Fruit fly (Drosophila melanogaster) whole organism, embryonic: ENCODE data around the gene sosie.

Source experiments
- B-H1 ChIP-seq: fragments of 200-800 bp; sonication (Bioruptor generic); IDR thresholded peaks from 3 replicates; pipeline ENCODE4 v1.3.6; 2022; ENCODE audit warnings: missing biosample characterization, missing genetic modification characterization
- Bteb2 ChIP-seq: fragments of 200-800 bp; sonication (Bioruptor generic); optimal IDR thresholded peaks from 2 replicates; lab custom pipeline; 2016; ENCODE audit warnings: missing biosample characterization, missing genetic modification characterization
- CG10274 ChIP-seq: fragments of 200-800 bp; sonication (Bioruptor generic); optimal IDR thresholded peaks from 3 replicates; lab custom pipeline; 2017; ENCODE audit warnings: missing biosample characterization, mild to moderate bottlenecking, missing genetic modification characterization
- CG10431 ChIP-seq: fragments of 200-800 bp; sonication (Bioruptor generic); optimal IDR thresholded peaks from 3 replicates; lab custom pipeline; 2018; ENCODE audit warnings: missing biosample characterization, mild to moderate bottlenecking, missing genetic modification characterization
- CG11695 ChIP-seq: fragments of 200-800 bp; sonication (Bioruptor generic); IDR thresholded peaks from 3 replicates; pipeline ENCODE4 v1.3.6; 2022; ENCODE audit warnings: missing biosample characterization, missing genetic modification characterization
- CG13296 ChIP-seq: fragments of 200-800 bp; sonication (Bioruptor generic); optimal IDR thresholded peaks from 3 replicates; lab custom pipeline; 2018; ENCODE audit warnings: missing biosample characterization, mild to moderate bottlenecking, missing genetic modification characterization
- CG14014 ChIP-seq: fragments of 200-800 bp; sonication (Bioruptor generic); IDR thresholded peaks from 2 replicates; pipeline ENCODE4 v1.3.6; 2022; ENCODE audit warnings: missing biosample characterization, missing genetic modification characterization
- CG15011 ChIP-seq: fragments of 200-800 bp; sonication (Bioruptor generic); optimal IDR thresholded peaks from 3 replicates; lab custom pipeline; 2018; ENCODE audit warnings: missing biosample characterization, mild to moderate bottlenecking, missing genetic modification characterization
- CG1602 ChIP-seq: fragments of 200-800 bp; sonication (Bioruptor generic); optimal IDR thresholded peaks from 3 replicates; lab custom pipeline; 2016; ENCODE audit warnings: missing biosample characterization, missing genetic modification characterization
- CG1603 ChIP-seq: fragments of 200-800 bp; sonication (Bioruptor generic); optimal IDR thresholded peaks from 2 replicates; lab custom pipeline; 2019; ENCODE audit warnings: missing biosample characterization, mild to moderate bottlenecking, missing genetic modification characterization, moderate library complexity
- CG17612 ChIP-seq: fragments of 200-800 bp; sonication (Bioruptor generic); IDR thresholded peaks from 2 replicates; pipeline ENCODE4 v1.3.6; 2022; ENCODE audit warnings: missing biosample characterization, missing genetic modification characterization
- CG18262 ChIP-seq: fragments of 200-800 bp; optimal IDR thresholded peaks from 3 replicates; lab custom pipeline; 2019; ENCODE audit warnings: missing biosample characterization, mild to moderate bottlenecking, missing genetic modification characterization, moderate library complexity
- CG18619 ChIP-seq: fragments of 200-800 bp; sonication (Bioruptor generic); optimal IDR thresholded peaks from 3 replicates; lab custom pipeline; 2017; ENCODE audit warnings: missing biosample characterization, mild to moderate bottlenecking, missing genetic modification characterization
- CG30020 ChIP-seq: fragments of 200-800 bp; optimal IDR thresholded peaks from 2 replicates; lab custom pipeline; 2019; ENCODE audit warnings: missing biosample characterization, mild to moderate bottlenecking, missing genetic modification characterization, moderate library complexity
- CG3065 ChIP-seq: fragments of 200-800 bp; sonication (Bioruptor generic); optimal IDR thresholded peaks from 2 replicates; lab custom pipeline; 2016; ENCODE audit warnings: missing biosample characterization, missing genetic modification characterization
- CG5180 ChIP-seq: fragments of 200-800 bp; sonication (Bioruptor generic); optimal IDR thresholded peaks from 3 replicates; lab custom pipeline; 2017; ENCODE audit warnings: missing biosample characterization, missing genetic modification characterization, mild to moderate bottlenecking, moderate library complexity, missing genetic modification reagents
- CG5953 ChIP-seq: fragments of 200-800 bp; sonication (Bioruptor generic); IDR thresholded peaks from 2 replicates; pipeline ENCODE4 v1.3.6; 2022; ENCODE audit warnings: missing biosample characterization, missing genetic modification characterization
- CG6654 ChIP-seq: fragments of 200-800 bp; sonication (Bioruptor generic); optimal IDR thresholded peaks from 2 replicates; lab custom pipeline; 2017; ENCODE audit warnings: missing biosample characterization, mild to moderate bottlenecking, missing genetic modification characterization
- CG6791 ChIP-seq: fragments of 200-800 bp; sonication (Bioruptor generic); IDR thresholded peaks from 3 replicates; pipeline ENCODE4 v1.3.6; 2022; ENCODE audit warnings: missing biosample characterization, missing genetic modification characterization; ENCODE audit not compliant: partially characterized antibody
- CG9797 ChIP-seq: fragments of 200-800 bp; sonication (Bioruptor generic); optimal IDR thresholded peaks from 3 replicates; lab custom pipeline; 2018; ENCODE audit warnings: missing biosample characterization, mild to moderate bottlenecking, missing genetic modification characterization
- CTCF ChIP-seq: fragments of 200-800 bp; sonication (Bioruptor generic); optimal IDR thresholded peaks from 2 replicates; lab custom pipeline; 2017; ENCODE audit warnings: missing biosample characterization, mild to moderate bottlenecking, missing genetic modification characterization, moderate library complexity
- D ChIP-seq, 2 experiments: fragments of 200-800 bp in 1 of 2; fragments of >200 bp in 1 of 2; sonication (Bioruptor generic) in 1 of 2; optimal IDR thresholded peaks; 2 replicates in 1 of 2; 3 replicates in 1 of 2; lab custom pipeline; 2017; ENCODE audit warnings: mild to moderate bottlenecking in 1 of 2, missing biosample characterization in 1 of 2, missing genetic modification characterization in 1 of 2, missing genetic modification reagents in 1 of 2
- Ets97D ChIP-seq: fragments of 200-800 bp; sonication (Bioruptor generic); optimal IDR thresholded peaks from 3 replicates; lab custom pipeline; 2016; ENCODE audit warnings: missing biosample characterization, missing genetic modification characterization
- HLH4C ChIP-seq: fragments of 200-800 bp; sonication (Bioruptor generic); IDR thresholded peaks from 3 replicates; pipeline ENCODE4 v1.3.6; 2022; ENCODE audit warnings: missing biosample characterization, missing genetic modification characterization; ENCODE audit not compliant: partially characterized antibody
- Hsf ChIP-seq: fragments of 200-800 bp; sonication (Bioruptor generic); optimal IDR thresholded peaks from 3 replicates; lab custom pipeline; 2016; ENCODE audit warnings: missing biosample characterization, missing genetic modification characterization
- MBD-R2 ChIP-seq: fragments of 200-800 bp; sonication (Bioruptor generic); IDR thresholded peaks from 2 replicates; pipeline ENCODE4 v1.3.6; 2022; ENCODE audit warnings: missing biosample characterization, missing genetic modification characterization
- Nf-YC ChIP-seq: fragments of 200-800 bp; optimal IDR thresholded peaks from 3 replicates; lab custom pipeline; 2019; ENCODE audit warnings: missing biosample characterization, mild to moderate bottlenecking, missing genetic modification characterization, moderate library complexity
- Trl ChIP-seq, 3 experiments: fragments of >200 bp in 2 of 3; fragments of 200-800 bp in 1 of 3; sonication (Bioruptor generic) in 1 of 3; optimal IDR thresholded peaks; 2 replicates in 1 of 3; 3 replicates in 2 of 3; lab custom pipeline; 2016 to 2017; ENCODE audit warnings: missing biosample characterization in 1 of 3, missing genetic modification characterization in 1 of 3
- Usf ChIP-seq: fragments of 200-800 bp; sonication (Bioruptor generic); optimal IDR thresholded peaks from 2 replicates; lab custom pipeline; 2017; ENCODE audit warnings: missing genotype, missing biosample characterization, missing genetic modification characterization
- ab ChIP-seq: fragments of 200-800 bp; sonication (Bioruptor generic); optimal IDR thresholded peaks from 2 replicates; lab custom pipeline; 2016; ENCODE audit warnings: missing biosample characterization, missing genetic modification characterization
- amos ChIP-seq: fragments of 200-800 bp; sonication (Bioruptor generic); IDR thresholded peaks from 2 replicates; pipeline ENCODE4 v1.3.6; 2022; ENCODE audit warnings: missing biosample characterization, missing genetic modification characterization; ENCODE audit not compliant: partially characterized antibody
- bcd ChIP-seq: fragments of 200-800 bp; sonication (Bioruptor generic); optimal IDR thresholded peaks from 2 replicates; lab custom pipeline; 2017; ENCODE audit warnings: missing biosample characterization, mild to moderate bottlenecking, missing genetic modification characterization
- chm ChIP-seq: fragments of 200-800 bp; sonication (Bioruptor generic); IDR thresholded peaks from 2 replicates; pipeline ENCODE4 v1.3.6; 2022; ENCODE audit warnings: missing biosample characterization, missing genetic modification characterization
- cwo ChIP-seq: fragments of 200-800 bp; sonication (Bioruptor generic); optimal IDR thresholded peaks from 3 replicates; lab custom pipeline; 2017; ENCODE audit warnings: missing biosample characterization, missing genetic modification characterization, mild to moderate bottlenecking, moderate library complexity, missing genetic modification reagents
- dati ChIP-seq: fragments of 200-800 bp; sonication (Bioruptor generic); IDR thresholded peaks from 2 replicates; pipeline ENCODE4 v1.3.6; 2022; ENCODE audit warnings: missing biosample characterization, missing genetic modification characterization
- disco-r ChIP-seq: fragments of 200-800 bp; sonication (Bioruptor generic); optimal IDR thresholded peaks from 2 replicates; lab custom pipeline; 2016; ENCODE audit warnings: missing biosample characterization, missing genetic modification characterization
- esg ChIP-seq: fragments of 200-800 bp; sonication (Bioruptor generic); conservative IDR thresholded peaks from 2 replicates; pipeline ENCODE4 v1.3.6; 2022; ENCODE audit warnings: missing biosample characterization, missing genetic modification characterization
- gsb-n ChIP-seq: fragments of 200-800 bp; sonication (Bioruptor generic); optimal IDR thresholded peaks from 3 replicates; lab custom pipeline; 2018; ENCODE audit warnings: missing biosample characterization, mild to moderate bottlenecking, missing genetic modification characterization
- lab ChIP-seq: fragments of 200-800 bp; sonication (Bioruptor generic); optimal IDR thresholded peaks from 3 replicates; lab custom pipeline; 2017; ENCODE audit warnings: missing biosample characterization, missing genetic modification characterization, mild to moderate bottlenecking, moderate library complexity, missing genetic modification reagents
- odd ChIP-seq: fragments of 200-800 bp; sonication (Bioruptor generic); optimal IDR thresholded peaks from 2 replicates; lab custom pipeline; 2017; ENCODE audit warnings: missing biosample characterization, mild to moderate bottlenecking, missing genetic modification characterization
- row ChIP-seq: fragments of 200-800 bp; sonication (Bioruptor generic); IDR thresholded peaks from 3 replicates; pipeline ENCODE4 v1.3.6; 2022; ENCODE audit warnings: missing biosample characterization, missing genetic modification characterization
- tgo ChIP-seq: fragments of 200-800 bp; sonication (Bioruptor generic); IDR thresholded peaks from 3 replicates; pipeline ENCODE4 v1.3.6; 2022; ENCODE audit warnings: missing biosample characterization, missing genetic modification characterization
- tin ChIP-seq: fragments of 200-800 bp; sonication (Bioruptor generic); optimal IDR thresholded peaks from 3 replicates; lab custom pipeline; 2016; ENCODE audit warnings: missing biosample characterization, missing genetic modification characterization
- tio ChIP-seq: fragments of 200-800 bp; sonication (Bioruptor generic); optimal IDR thresholded peaks from 2 replicates; lab custom pipeline; 2017; ENCODE audit warnings: missing biosample characterization, missing genetic modification characterization, inconsistent platforms
- usp ChIP-seq: fragments of >200 bp; optimal IDR thresholded peaks from 2 replicates; lab custom pipeline; 2017; ENCODE audit warnings: missing biosample characterization, missing genetic modification characterization
- vnd ChIP-seq: fragments of 200-800 bp; sonication (Bioruptor generic); IDR thresholded peaks from 3 replicates; pipeline ENCODE4 v1.3.6; 2022; ENCODE audit warnings: missing biosample characterization, missing genetic modification characterization; ENCODE audit not compliant: partially characterized antibody
- vvl ChIP-seq: fragments of 200-800 bp; sonication (Bioruptor generic); IDR thresholded peaks from 2 replicates; pipeline ENCODE4 v1.3.6; 2022; ENCODE audit warnings: missing biosample characterization, missing genetic modification characterization
- wek ChIP-seq: fragments of 200-800 bp; sonication (Bioruptor generic); optimal IDR thresholded peaks from 3 replicates; lab custom pipeline; 2018; ENCODE audit warnings: missing biosample characterization, mild to moderate bottlenecking, missing genetic modification characterization, moderate library complexity
- zen ChIP-seq: fragments of 200-800 bp; sonication (Bioruptor generic); optimal IDR thresholded peaks from 3 replicates; lab custom pipeline; 2018; ENCODE audit warnings: missing biosample characterization, mild to moderate bottlenecking, missing genetic modification characterization, moderate library complexity

The sosie gene

DNA sequence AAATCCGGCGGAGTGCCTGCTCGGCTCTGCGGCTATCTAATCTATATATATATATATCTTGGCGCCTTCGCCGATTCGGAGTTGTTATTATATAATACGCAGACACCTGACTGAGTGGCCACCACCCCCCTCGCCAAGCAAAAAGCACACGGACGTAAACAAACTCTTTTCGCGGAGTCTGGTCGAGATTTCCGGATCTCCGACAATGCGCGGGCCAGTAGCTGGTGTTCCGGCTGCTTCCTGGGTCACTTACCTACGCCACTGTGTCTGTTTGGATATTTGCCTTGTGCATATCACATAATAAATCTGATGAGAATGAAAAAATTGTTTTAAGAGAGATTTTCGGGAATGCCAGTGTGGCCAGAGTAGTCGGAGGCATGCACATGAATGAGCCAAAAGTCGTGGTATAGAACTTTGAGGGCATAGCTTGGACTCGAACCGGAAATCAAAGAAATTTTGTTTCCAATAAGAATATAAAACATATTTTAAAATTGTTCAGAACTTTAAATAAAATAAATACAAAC lies 46.6 kb upstream of the sosie start, which contains the start of gene CG5805 (continued):
- TF ChIP-seq CG30020 (tag; lab: Kevin White, UChicago) = no peak
- peak; percentile 72 for TF ChIP-seq CG9797 (GFP tag; lab: Kevin White, UChicago)
- TF ChIP-seq CG1602 (GFP tag; lab: Kevin White, UChicago) = peak; percentile 49
- TF ChIP-seq chm (GFP tag; lab: Robert Waterston, UW) = peak; percentile 89
- peak; percentile 71 for TF ChIP-seq CG14014 (GFP tag; lab: Robert Waterston, UW)
- TF ChIP-seq Usf (GFP tag; lab: Kevin White, UChicago) = peak; percentile 67
- no peak for TF ChIP-seq D (optimal IDR thresholded peaks at IDR 0.05; lab: Kevin White, UChicago)
- TF ChIP-seq D (GFP tag; optimal IDR thresholded peaks at IDR 0.05; lab: Kevin White, UChicago) = peak; percentile 79
- TF ChIP-seq dati (GFP tag; lab: Robert Waterston, UW) = peak; percentile 68
- TF ChIP-seq Bteb2 = peak; percentile 82
- TF ChIP-seq esg (GFP tag; lab: Robert Waterston, UW) = no peak
- TF ChIP-seq CG6654 = peak; percentile 64
- TF ChIP-seq CG10431 (GFP tag; lab: Kevin White, UChicago) = peak; percentile 56
- TF ChIP-seq ab (GFP tag; lab: Kevin White, UChicago) = no peak
- peak; percentile 43; the same call in 2 of the 3 replicates for TF ChIP-seq CG6791
- TF ChIP-seq Nf-YC (tag; lab: Kevin White, UChicago) = no peak
- TF ChIP-seq CG15011 (GFP tag; lab: Kevin White, UChicago) = peak; percentile 79
- TF ChIP-seq tin (GFP tag; lab: Kevin White, UChicago) = peak; percentile 63
- no peak for TF ChIP-seq vnd (GFP tag; lab: Robert Waterston, UW)
- TF ChIP-seq B-H1 (GFP tag; lab: Robert Waterston, UW) = peak; percentile 54
- TF ChIP-seq disco-r = peak; percentile 69
- peak; percentile 70; the same call in 1 of the 2 replicates for TF ChIP-seq CG5953
- peak; percentile 58 for TF ChIP-seq wek (GFP tag; lab: Kevin White, UChicago)
- TF ChIP-seq cwo = peak; percentile 56
- TF ChIP-seq Hsf (GFP tag; lab: Kevin White, UChicago) = peak; percentile 88
- peak; percentile 56 for TF ChIP-seq CG5180 (GFP tag; lab: Kevin White, UChicago)
- no peak for TF ChIP-seq usp (GFP tag; lab: Kevin White, UChicago)
- TF ChIP-seq Trl (optimal IDR thresholded peaks at IDR 0.05; lab: Kevin White, UChicago) = peak in 1 of 2 experiments; percentile 18
- peak; percentile 71 for TF ChIP-seq Trl (GFP tag; optimal IDR thresholded peaks at IDR 0.05; lab: Kevin White, UChicago)
- TF ChIP-seq vvl = peak; percentile 87
- TF ChIP-seq CTCF (GFP tag; lab: Kevin White, UChicago) = peak; percentile 71
- peak; percentile 79 for TF ChIP-seq zen (tag; lab: Kevin White, UChicago)
- peak; percentile 89 for TF ChIP-seq CG13296 (GFP tag; lab: Kevin White, UChicago)
- peak; percentile 77 for TF ChIP-seq CG10274 (GFP tag; lab: Kevin White, UChicago)
- peak; percentile 53; the same call in 1 of the 3 replicates for TF ChIP-seq CG11695 (GFP tag; lab: Robert Waterston, UW)
- TF ChIP-seq MBD-R2 (GFP tag; lab: Robert Waterston, UW) = peak; percentile 75
- TF ChIP-seq CG1603 (tag; lab: Kevin White, UChicago) = peak; percentile 91
- peak; percentile 45 for TF ChIP-seq CG3065 (GFP tag; lab: Kevin White, UChicago)
- peak; percentile 95 for TF ChIP-seq bcd (GFP tag; lab: Kevin White, UChicago)
- peak; percentile 91 for TF ChIP-seq CG18619 (GFP tag; lab: Kevin White, UChicago)
- TF ChIP-seq lab = peak; percentile 95
- no peak for TF ChIP-seq tio (GFP tag; lab: Kevin White, UChicago)
- TF ChIP-seq gsb-n (tag; lab: Kevin White, UChicago) = peak; percentile 55
- TF ChIP-seq odd (GFP tag; lab: Kevin White, UChicago) = peak; percentile 84
- TF ChIP-seq tgo (GFP tag; lab: Robert Waterston, UW) = peak; percentile 85
- no peak; the same call in 1 of the 2 replicates for TF ChIP-seq amos (GFP tag; lab: Robert Waterston, UW)
- peak; percentile 57; the same call in 1 of the 2 replicates for TF ChIP-seq CG17612
- TF ChIP-seq CG18262 (tag; lab: Kevin White, UChicago) = peak; percentile 65
- peak; percentile 99 for TF ChIP-seq Ets97D
- TF ChIP-seq HLH4C (GFP tag; lab: Robert Waterston, UW) = no peak
- peak; percentile 63 for TF ChIP-seq row (GFP tag; lab: Robert Waterston, UW)
